Worm (Caenorhabditis elegans) whole organism, L4/young adult: ENCODE results near the gene C06A6.7.

Source experiments
- dao-5 ChIP-seq: sonication (generic microtip); optimal IDR thresholded peaks from 2 replicates; lab custom pipeline; 2016; ENCODE audit warnings: missing genotype, missing genetic modification characterization, moderate library complexity, missing compliant biosample characterization
- him-1 ChIP-seq: sonication (generic microtip); optimal IDR thresholded peaks from 2 replicates; lab custom pipeline; 2016; ENCODE audit warnings: missing genotype, missing genetic modification reagents, missing genetic modification characterization, missing compliant biosample characterization

- no peak for TF ChIP-seq him-1 (tag; lab: Kevin White, UChicago)
- TF ChIP-seq dao-5 (tag; lab: Kevin White, UChicago): no peak
These were observed 10.9 kb upstream of the C06A6.7 start for ce11 chrIV:7849235-7849634.
